Worm (Caenorhabditis elegans) whole organism, L4 larva: ENCODE results near the gene cyp-14A2.
A peak's percentile ranks its signal among the peaks of the same experiment; 100 is the strongest.

Experiments
- D1046.2 ChIP-seq: fragments of 200-800 bp; sonication (Bioruptor generic); IDR thresholded peaks from 2 replicates; pipeline ENCODE4 v1.3.6; 2022; ENCODE audit warnings: missing genetic modification characterization, missing compliant biosample characterization
- F26F4.8 ChIP-seq: fragments of 200-800 bp; sonication (Bioruptor generic); conservative IDR thresholded peaks from 2 replicates; pipeline ENCODE4 v1.3.6; 2022; ENCODE audit warnings: missing genetic modification characterization, missing compliant biosample characterization
- F37D6.2 ChIP-seq: sonication (generic microtip); optimal IDR thresholded peaks from 2 replicates; lab custom pipeline; 2016; ENCODE audit warnings: mild to moderate bottlenecking, missing genetic modification characterization, missing compliant biosample characterization
- R02D3.7 ChIP-seq: fragments of 150-350 bp; sonication (generic microtip); optimal IDR thresholded peaks from 3 replicates; lab custom pipeline; 2014; ENCODE audit warnings: missing biosample characterization, missing genetic modification characterization
- T20F7.1 ChIP-seq: fragments of 200-800 bp; sonication (Bioruptor generic); optimal IDR thresholded peaks from 2 replicates; lab custom pipeline; 2018; ENCODE audit warnings: mild to moderate bottlenecking, missing genetic modification characterization, missing compliant biosample characterization
- Y5F2A.4 ChIP-seq: fragments of 200-800 bp; sonication (Bioruptor generic); optimal IDR thresholded peaks from 2 replicates; lab custom pipeline; 2018; ENCODE audit warnings: mild to moderate bottlenecking, missing genetic modification characterization, missing compliant biosample characterization
- Y75B8A.6 ChIP-seq: fragments of 200-800 bp; sonication (Bioruptor generic); IDR thresholded peaks from 2 replicates; pipeline ENCODE4 v1.3.6; 2022; ENCODE audit warnings: missing genetic modification reagents, missing genetic modification characterization, missing compliant biosample characterization
- aha-1 ChIP-seq: fragments of 150-350 bp; peaks from one replicate; lab custom pipeline; 2014; ENCODE audit warnings: missing biosample characterization, missing genetic modification characterization
- ceh-20 ChIP-seq: fragments of 200-800 bp; sonication (Bioruptor generic); IDR thresholded peaks from 2 replicates; pipeline ENCODE4 v1.3.6; 2022; ENCODE audit warnings: missing genetic modification reagents, missing genetic modification characterization, missing compliant biosample characterization
- ceh-28 ChIP-seq: fragments of 150-350 bp; optimal IDR thresholded peaks from 2 replicates; lab custom pipeline; 2014; ENCODE audit warnings: missing biosample characterization, missing genetic modification reagents, missing genetic modification characterization
- ceh-62 ChIP-seq: sonication (generic microtip); optimal IDR thresholded peaks from 2 replicates; lab custom pipeline; 2017; ENCODE audit warnings: missing biosample characterization, missing genetic modification characterization
- ces-1 ChIP-seq: fragments of 150-350 bp; sonication (generic microtip); optimal IDR thresholded peaks from 4 replicates; lab custom pipeline; 2014; ENCODE audit warnings: missing biosample characterization, missing genetic modification reagents, missing genetic modification characterization
- daf-12 ChIP-seq: fragments of 150-350 bp; optimal IDR thresholded peaks from 2 replicates; lab custom pipeline; 2014; ENCODE audit warnings: missing biosample characterization, missing genetic modification reagents, missing genetic modification characterization
- daf-16 ChIP-seq, 3 experiments: sonication (generic microtip); optimal IDR thresholded peaks; 2 replicates each; lab custom pipeline; 2016 to 2017; ENCODE audit warnings: missing genetic modification characterization in 3 of 3, missing genetic modification reagents in 3 of 3, mild to moderate bottlenecking in 2 of 3, missing compliant biosample characterization in 2 of 3, missing biosample characterization in 1 of 3, moderate library complexity in 1 of 3
- dve-1 ChIP-seq: sonication (generic microtip); optimal IDR thresholded peaks from 2 replicates; lab custom pipeline; 2017; ENCODE audit warnings: antibody characterized with exemption, mild to moderate bottlenecking, missing genetic modification characterization, missing compliant biosample characterization; ENCODE audit not compliant: insufficient read depth
- egl-27 ChIP-seq: sonication (generic microtip); optimal IDR thresholded peaks from 3 replicates; lab custom pipeline; 2017; ENCODE audit warnings: missing biosample characterization, missing genetic modification reagents, missing genetic modification characterization
- egl-43 ChIP-seq: fragments of 200-800 bp; sonication (Bioruptor generic); IDR thresholded peaks from 2 replicates; pipeline ENCODE4 v1.3.6; 2022; ENCODE audit warnings: missing genetic modification reagents, missing genetic modification characterization, missing compliant biosample characterization
- hlh-30 ChIP-seq: sonication (generic microtip); optimal IDR thresholded peaks from 2 replicates; lab custom pipeline; 2017; ENCODE audit warnings: antibody characterized with exemption, mild to moderate bottlenecking, missing genetic modification characterization, missing compliant biosample characterization; ENCODE audit not compliant: insufficient read depth
- hmg-1.1 ChIP-seq: fragments of 200-800 bp; sonication (Bioruptor generic); IDR thresholded peaks from 2 replicates; pipeline ENCODE4 v1.3.6; 2022; ENCODE audit warnings: missing genetic modification reagents, missing genetic modification characterization, missing compliant biosample characterization
- jun-1 ChIP-seq: fragments of 150-350 bp; optimal IDR thresholded peaks from 2 replicates; lab custom pipeline; 2014; ENCODE audit warnings: missing biosample characterization, missing genetic modification reagents, missing genetic modification characterization
- lin-13 ChIP-seq: fragments of 150-350 bp; optimal IDR thresholded peaks from 2 replicates; lab custom pipeline; 2014; ENCODE audit warnings: missing biosample characterization, missing genetic modification reagents, missing genetic modification characterization
- lin-29 ChIP-seq: fragments of 200-800 bp; sonication (Bioruptor generic); IDR thresholded peaks from 2 replicates; pipeline ENCODE4 v1.3.6; 2022; ENCODE audit warnings: missing genetic modification reagents, missing genetic modification characterization, missing compliant biosample characterization
- lsy-2 ChIP-seq, 2 experiments: fragments of 150-350 bp in 1 of 2; sonication (generic microtip) in 1 of 2; optimal IDR thresholded peaks; 2 replicates each; lab custom pipeline; 2014 to 2017; ENCODE audit warnings: missing biosample characterization in 2 of 2, missing genetic modification characterization in 2 of 2
- mdl-1 ChIP-seq, 2 experiments: fragments of 150-350 bp in 1 of 2; sonication (generic microtip) in 1 of 2; optimal IDR thresholded peaks; 2 replicates each; lab custom pipeline; 2014 to 2017; ENCODE audit warnings: missing biosample characterization in 2 of 2, missing genetic modification characterization in 2 of 2
- mdt-29 ChIP-seq: fragments of 200-800 bp; sonication (Bioruptor generic); IDR thresholded peaks from 2 replicates; pipeline ENCODE4 v1.3.6; 2022; ENCODE audit warnings: missing genetic modification reagents, missing genetic modification characterization, missing compliant biosample characterization
- nhr-102 ChIP-seq: sonication (generic microtip); optimal IDR thresholded peaks from 2 replicates; lab custom pipeline; 2016; ENCODE audit warnings: mild to moderate bottlenecking, missing genetic modification characterization, moderate library complexity, missing compliant biosample characterization
- nhr-237 ChIP-seq: sonication (generic microtip); optimal IDR thresholded peaks from 2 replicates; lab custom pipeline; 2017; ENCODE audit warnings: missing biosample characterization, missing genetic modification characterization
- nhr-6 ChIP-seq: fragments of 150-350 bp; optimal IDR thresholded peaks from 2 replicates; lab custom pipeline; 2014; ENCODE audit warnings: missing biosample characterization, missing genetic modification characterization
- nhr-76 ChIP-seq: fragments of 150-350 bp; optimal IDR thresholded peaks from 2 replicates; lab custom pipeline; 2014; ENCODE audit warnings: missing biosample characterization, missing genetic modification characterization
- pha-4 ChIP-seq, 2 experiments: fragments of 150-350 bp in 1 of 2; fragments of 200-800 bp in 1 of 2; sonication (Bioruptor generic) in 1 of 2; IDR thresholded peaks in 1 of 2; optimal IDR thresholded peaks in 1 of 2; 2 replicates each; pipeline versions ENCODE4 v1.3.6 to Lab custom; 2014 to 2022; ENCODE audit warnings: missing genetic modification characterization in 2 of 2, missing genetic modification reagents in 2 of 2, missing biosample characterization in 1 of 2, missing compliant biosample characterization in 1 of 2
- rbr-2 ChIP-seq: sonication (generic microtip); optimal IDR thresholded peaks from 2 replicates; lab custom pipeline; 2016; ENCODE audit warnings: missing genotype, missing genetic modification characterization, missing compliant biosample characterization
- spr-1 ChIP-seq: sonication (generic microtip); optimal IDR thresholded peaks from 2 replicates; lab custom pipeline; 2016; ENCODE audit warnings: mild to moderate bottlenecking, missing genetic modification characterization, missing compliant biosample characterization
- unc-62 ChIP-seq, 3 experiments: fragments of 150-350 bp in 1 of 3; sonication (generic microtip); optimal IDR thresholded peaks in 2 of 3; peaks in 1 of 3; 1 replicate in 1 of 3; 2 replicates in 2 of 3; lab custom pipeline; 2014 to 2017; ENCODE audit warnings: missing biosample characterization in 3 of 3, missing genetic modification characterization in 3 of 3, missing genetic modification reagents in 3 of 3, missing genotype in 1 of 3
- zag-1 ChIP-seq: fragments of 150-350 bp; optimal IDR thresholded peaks from 2 replicates; lab custom pipeline; 2014; ENCODE audit warnings: missing biosample characterization, missing genetic modification characterization

cyp-14A2 gene

DNA sequence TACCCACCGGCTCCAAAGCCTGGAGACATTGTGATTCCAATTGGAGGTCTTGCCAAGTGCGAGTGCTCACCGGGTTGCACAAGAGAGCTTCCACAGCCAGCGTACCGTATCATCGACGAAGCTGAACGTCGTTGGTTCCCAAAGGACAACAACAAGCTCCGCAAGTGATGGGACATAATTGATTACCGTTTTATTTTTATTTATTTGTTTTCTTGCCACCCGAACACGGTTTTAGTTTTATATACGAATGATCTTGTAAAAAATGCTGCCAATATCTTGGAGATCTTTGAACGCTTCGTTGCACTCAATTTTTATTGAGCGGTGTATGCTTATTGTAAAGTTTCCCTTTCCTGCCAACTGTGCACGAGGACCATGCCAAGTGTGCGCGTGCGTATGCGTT, 31.3 kb downstream of the cyp-14A2 start, which contains the start of gene K08H2.4 (continued):
- TF ChIP-seq ces-1 = no peak
- no peak for TF ChIP-seq zag-1 (tag; lab: Kevin White, UChicago)
- TF ChIP-seq, all 104 proteins: peak for 0

- TF ChIP-seq rbr-2 (tag; lab: Kevin White, UChicago) = no peak
These were observed 32.4 kb downstream of the cyp-14A2 start, which contains the start of gene K08H2.3 for ce11 chrX:13237102-13237501. TSS of gene K08H2.3 (plus strand) at chrX:13237402.

ce11 chrX:13234879-13235278, 34.6 kb downstream of the cyp-14A2 start, which contains the start of gene K08H2.2:
TSS of gene K08H2.2 (minus strand) at chrX:13234979.
- TF ChIP-seq aha-1 (tag; lab: Kevin White, UChicago) (peak; percentile 1), nhr-237 (tag; lab: Kevin White, UChicago) (no peak)

ce11 chrX:13232259-13232658, 37.2 kb downstream of the cyp-14A2 start, which contains the start of gene bgnt-1.5:
TSS of gene bgnt-1.5 (minus strand) at chrX:13232359.
- TF ChIP-seq aha-1 (tag; lab: Kevin White, UChicago) = peak; percentile 45
- no peak for TF ChIP-seq jun-1 (tag; lab: Kevin White, UChicago)

ce11 chrX:13227778-13228177, 41.7 kb downstream of the cyp-14A2 start:
- TF ChIP-seq ceh-62 (tag; lab: Kevin White, UChicago) (no peak), F26F4.8 (GFP tag; lab: Robert Waterston, UW) (no peak), egl-27 (tag; lab: Kevin White, UChicago) (no peak), unc-62 (GFP tag; optimal IDR thresholded peaks at IDR 0.05 in 1 of 2; lab: Kevin White, UChicago) (no peak), unc-62 (tag; optimal IDR thresholded peaks at IDR 0.05; lab: Kevin White, UChicago) (no peak), aha-1 (tag; lab: Kevin White, UChicago) (no peak), egl-43 (GFP tag; lab: Robert Waterston, UW) (no peak), R02D3.7 (tag; lab: Kevin White, UChicago) (no peak), pha-4 (GFP tag; IDR thresholded peaks at IDR 0.05; lab: Robert Waterston, UW) (no peak), pha-4 (tag; optimal IDR thresholded peaks at IDR 0.05; lab: Kevin White, UChicago) (no peak), hlh-30 (tag; lab: Kevin White, UChicago) (no peak)

- peak; percentile 64 for TF ChIP-seq ceh-28
- TF ChIP-seq nhr-6 (tag; lab: Kevin White, UChicago) = peak; percentile 32
- TF ChIP-seq nhr-102 (tag; lab: Kevin White, UChicago) = no peak
- TF ChIP-seq dve-1 (tag; lab: Kevin White, UChicago) = peak; percentile 5
- no peak for TF ChIP-seq lsy-2 (tag; optimal IDR thresholded peaks at IDR 0.05; lab: Kevin White, UChicago)
These were observed 42.8 kb downstream of the cyp-14A2 start, which contains the start of gene skr-21 for ce11 chrX:13226614-13227096. TSS of gene skr-21 (minus strand) at chrX:13226664.

ce11 chrX:13225111-13225905, 44.2 kb downstream of the cyp-14A2 start:
- TF ChIP-seq lsy-2 (tag; optimal IDR thresholded peaks at IDR 0.05; lab: Kevin White, UChicago) = peak in 1 of 2 experiments; percentile 36
- no peak for TF ChIP-seq mdt-29 (GFP tag; lab: Robert Waterston, UW)
- TF ChIP-seq egl-27 (tag; lab: Kevin White, UChicago) = no peak
- TF ChIP-seq unc-62 (GFP tag; optimal IDR thresholded peaks at IDR 0.05 in 1 of 2; lab: Kevin White, UChicago) = peak in 1 of 2 experiments; percentile 93
- no peak for TF ChIP-seq unc-62 (tag; optimal IDR thresholded peaks at IDR 0.05; lab: Kevin White, UChicago)
- TF ChIP-seq spr-1 (tag; lab: Kevin White, UChicago) = no peak
- no peak for TF ChIP-seq Y5F2A.4 (GFP tag; lab: Kevin White, UChicago)
- TF ChIP-seq lin-13 = no peak
- TF ChIP-seq nhr-102 (tag; lab: Kevin White, UChicago) = no peak
- TF ChIP-seq D1046.2 (GFP tag; lab: Robert Waterston, UW) = no peak
- no peak for TF ChIP-seq Y75B8A.6
- TF ChIP-seq F37D6.2 = no peak
- TF ChIP-seq daf-12 (tag; lab: Kevin White, UChicago) = no peak
- no peak for TF ChIP-seq mdl-1 (tag; optimal IDR thresholded peaks at IDR 0.05; lab: Kevin White, UChicago)
- no peak for TF ChIP-seq T20F7.1
- TF ChIP-seq ceh-20 (GFP tag; lab: Robert Waterston, UW) = no peak
- TF ChIP-seq F26F4.8 (GFP tag; lab: Robert Waterston, UW) = no peak
- TF ChIP-seq hmg-1.1 (GFP tag; lab: Robert Waterston, UW) = peak; percentile 17; the same call in 1 of the 2 replicates
- TF ChIP-seq lin-29 (GFP tag; lab: Robert Waterston, UW) = no peak
- TF ChIP-seq hlh-30 (tag; lab: Kevin White, UChicago) = peak; percentile 90
- no peak for TF ChIP-seq daf-16 (GFP tag; optimal IDR thresholded peaks at IDR 0.05; lab: Kevin White, UChicago)
- peak; percentile 68 for TF ChIP-seq daf-16 (tag; optimal IDR thresholded peaks at IDR 0.05; lab: Kevin White, UChicago)
- no peak for TF ChIP-seq nhr-76
